Worm (Caenorhabditis elegans) whole organism, L3 larva: ENCODE measurements around the gene acp-4.

Experiments
- R02D3.7 ChIP-seq: fragments of 150-350 bp; optimal IDR thresholded peaks from 2 replicates; lab custom pipeline; 2014; ENCODE audit warnings: missing biosample characterization, missing genetic modification characterization
- ZK546.5 ChIP-seq: sonication (generic microtip); optimal IDR thresholded peaks from 2 replicates; lab custom pipeline; 2017; ENCODE audit warnings: missing biosample characterization, missing genetic modification characterization
- aly-2 ChIP-seq: fragments of 150-350 bp; optimal IDR thresholded peaks from 2 replicates; lab custom pipeline; 2014; ENCODE audit warnings: missing biosample characterization, missing genetic modification characterization
- ama-1 ChIP-seq: fragments of 150-350 bp; optimal IDR thresholded peaks from 2 replicates; lab custom pipeline; 2018
- ceh-9 ChIP-seq: sonication (generic microtip); optimal IDR thresholded peaks from 2 replicates; lab custom pipeline; 2018; ENCODE audit warnings: missing biosample characterization, missing genetic modification characterization
- daf-12 ChIP-seq: fragments of 150-350 bp; optimal IDR thresholded peaks from 2 replicates; lab custom pipeline; 2014; ENCODE audit warnings: missing biosample characterization, missing genetic modification reagents, missing genetic modification characterization
- egl-5 ChIP-seq: fragments of 150-350 bp; optimal IDR thresholded peaks from 2 replicates; lab custom pipeline; 2017; ENCODE audit warnings: missing biosample characterization, missing genetic modification reagents, missing genetic modification characterization, inconsistent platforms
- elt-1 ChIP-seq: fragments of 150-350 bp; optimal IDR thresholded peaks from 2 replicates; lab custom pipeline; 2014; ENCODE audit warnings: missing biosample characterization, missing genetic modification characterization
- elt-2 ChIP-seq: sonication (generic microtip); optimal IDR thresholded peaks from 2 replicates; lab custom pipeline; 2016; ENCODE audit warnings: missing genetic modification reagents, mild to moderate bottlenecking, missing genetic modification characterization, missing compliant biosample characterization
- elt-3 ChIP-seq, 3 experiments: fragments of 150-350 bp in 1 of 3; sonication (generic microtip) in 2 of 3; optimal IDR thresholded peaks; 2 replicates in 2 of 3; 4 replicates in 1 of 3; lab custom pipeline; 2014 to 2017; ENCODE audit warnings: missing biosample characterization in 3 of 3, missing genetic modification characterization in 3 of 3
- fkh-10 ChIP-seq: sonication (generic microtip); optimal IDR thresholded peaks from 2 replicates; lab custom pipeline; 2017; ENCODE audit warnings: missing biosample characterization, missing genetic modification reagents, missing genetic modification characterization
- fkh-2 ChIP-seq: fragments of 150-350 bp; optimal IDR thresholded peaks from 2 replicates; lab custom pipeline; 2014; ENCODE audit warnings: missing biosample characterization, missing genetic modification reagents, missing genetic modification characterization
- fos-1 ChIP-seq: fragments of 150-350 bp; optimal IDR thresholded peaks from 2 replicates; lab custom pipeline; 2014; ENCODE audit warnings: missing biosample characterization, missing genetic modification characterization
- jun-1 ChIP-seq: fragments of 150-350 bp; optimal IDR thresholded peaks from 2 replicates; lab custom pipeline; 2014; ENCODE audit warnings: missing biosample characterization, missing genetic modification reagents, missing genetic modification characterization
- lin-15B ChIP-seq: fragments of 150-350 bp; optimal IDR thresholded peaks from 2 replicates; lab custom pipeline; 2014; ENCODE audit warnings: missing biosample characterization, missing genetic modification characterization
- lin-39 ChIP-seq: fragments of 150-350 bp; optimal IDR thresholded peaks from 2 replicates; lab custom pipeline; 2018; ENCODE audit warnings: missing biosample characterization, missing genetic modification reagents, missing genetic modification characterization
- mdl-1 ChIP-seq: fragments of 150-350 bp; optimal IDR thresholded peaks from 2 replicates; lab custom pipeline; 2014; ENCODE audit warnings: missing biosample characterization, missing genetic modification characterization
- mml-1 ChIP-seq: fragments of 150-350 bp; sonication (generic microtip); optimal IDR thresholded peaks from 3 replicates; lab custom pipeline; 2014; ENCODE audit warnings: missing biosample characterization, missing genetic modification characterization
- nfya-1 ChIP-seq: sonication (generic microtip); optimal IDR thresholded peaks from 2 replicates; lab custom pipeline; 2017; ENCODE audit warnings: missing genetic modification characterization, mild to moderate bottlenecking, missing compliant biosample characterization, antibody characterized with exemption, moderate library complexity; ENCODE audit not compliant: insufficient read depth
- nhr-237 ChIP-seq: fragments of 150-350 bp; optimal IDR thresholded peaks from 2 replicates; lab custom pipeline; 2014; ENCODE audit warnings: missing biosample characterization, missing genetic modification characterization
- nhr-25 ChIP-seq: sonication (generic microtip); optimal IDR thresholded peaks from 2 replicates; lab custom pipeline; 2017; ENCODE audit warnings: missing biosample characterization, missing genetic modification characterization
- nhr-28 ChIP-seq: fragments of 150-350 bp; optimal IDR thresholded peaks from 2 replicates; lab custom pipeline; 2014; ENCODE audit warnings: missing biosample characterization, missing genetic modification characterization
- nhr-43 ChIP-seq: sonication (generic microtip); optimal IDR thresholded peaks from 2 replicates; lab custom pipeline; 2016; ENCODE audit warnings: mild to moderate bottlenecking, missing genetic modification characterization, missing compliant biosample characterization; ENCODE audit not compliant: poor library complexity, severe bottlenecking
- nhr-67 ChIP-seq: fragments of 150-350 bp; optimal IDR thresholded peaks from 2 replicates; lab custom pipeline; 2014; ENCODE audit warnings: missing biosample characterization, missing genetic modification characterization
- nhr-76 ChIP-seq: fragments of 150-350 bp; sonication (generic microtip); optimal IDR thresholded peaks from 5 replicates; lab custom pipeline; 2014; ENCODE audit warnings: missing biosample characterization, missing genetic modification characterization
- nhr-77 ChIP-seq: fragments of 150-350 bp; optimal IDR thresholded peaks from 2 replicates; lab custom pipeline; 2014; ENCODE audit warnings: missing biosample characterization, missing genetic modification characterization
- pha-4 ChIP-seq: fragments of 150-350 bp; optimal IDR thresholded peaks from 2 replicates; lab custom pipeline; 2014; ENCODE audit warnings: missing biosample characterization, missing genetic modification reagents, missing genetic modification characterization
- pqm-1 ChIP-seq: fragments of 150-350 bp; optimal IDR thresholded peaks from 2 replicates; lab custom pipeline; 2017; ENCODE audit warnings: missing biosample characterization, missing genetic modification characterization, inconsistent platforms
- sea-2 ChIP-seq: fragments of 150-350 bp; sonication (generic microtip); optimal IDR thresholded peaks from 4 replicates; lab custom pipeline; 2014; ENCODE audit warnings: missing biosample characterization, missing genetic modification reagents, missing genetic modification characterization
- skn-1 ChIP-seq: fragments of 150-350 bp; optimal IDR thresholded peaks from 2 replicates; lab custom pipeline; 2014; ENCODE audit warnings: missing biosample characterization, missing genetic modification characterization
- tbx-2 ChIP-seq: sonication (generic microtip); optimal IDR thresholded peaks from 2 replicates; lab custom pipeline; 2016; ENCODE audit warnings: mild to moderate bottlenecking, missing genetic modification characterization, missing compliant biosample characterization
- unc-62 ChIP-seq: fragments of 150-350 bp; sonication (generic microtip); optimal IDR thresholded peaks from 4 replicates; lab custom pipeline; 2014; ENCODE audit warnings: missing biosample characterization, missing genetic modification reagents, missing genetic modification characterization
- zag-1 ChIP-seq: fragments of 150-350 bp; optimal IDR thresholded peaks from 2 replicates; lab custom pipeline; 2014; ENCODE audit warnings: missing biosample characterization, missing genetic modification characterization
- ztf-4 ChIP-seq: fragments of 150-350 bp; optimal IDR thresholded peaks from 2 replicates; lab custom pipeline; 2014; ENCODE audit warnings: missing biosample characterization, missing genetic modification characterization

The acp-4 gene

DNA sequence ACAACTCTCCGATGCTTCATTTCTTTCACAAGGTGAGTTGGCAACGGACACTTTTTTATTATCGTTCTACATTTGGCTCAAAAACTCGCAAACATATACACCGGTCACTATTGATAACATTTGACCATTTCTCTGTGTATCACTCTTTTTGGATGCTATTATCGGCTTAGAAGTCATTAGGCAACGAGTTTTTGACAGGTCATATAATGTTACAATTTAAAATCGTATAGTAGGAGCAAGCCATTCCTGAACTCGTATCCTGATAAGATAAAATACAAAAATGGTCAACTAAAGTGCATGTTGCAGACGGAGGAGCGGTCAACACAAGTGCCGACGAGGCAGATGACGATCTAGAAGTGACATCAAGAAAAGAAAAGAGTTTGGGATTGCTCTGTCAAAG lies 22.0 kb downstream of the acp-4 start:
- no peak for TF ChIP-seq unc-62 (GFP tag; lab: Kevin White, UChicago)
- TF ChIP-seq pha-4 = peak; percentile 21
- TF ChIP-seq elt-2 (tag; lab: Kevin White, UChicago) = peak; percentile 33
- peak; percentile 70 for TF ChIP-seq pqm-1 (tag; lab: Kevin White, UChicago)
- TF ChIP-seq sea-2 (GFP tag; lab: Kevin White, UChicago) = no peak

ce11 chrII:8412061-8412721 lies 22.7 kb downstream of the acp-4 start, which contains the start of gene efl-3:
Gene efl-3, plus strand, starts transcription at chrII:8412671.
- TF ChIP-seq nhr-237 (tag; lab: Kevin White, UChicago) (no peak), nhr-77 (tag; lab: Kevin White, UChicago) (no peak), skn-1 (tag; lab: Kevin White, UChicago) (no peak), pqm-1 (tag; lab: Kevin White, UChicago) (peak; percentile 16), ZK546.5 (no peak), ceh-9 (tag; lab: Kevin White, UChicago) (no peak), ama-1 (lab: Kevin White, UChicago) (no peak), elt-2 (tag; lab: Kevin White, UChicago) (peak; percentile 37)

DNA sequence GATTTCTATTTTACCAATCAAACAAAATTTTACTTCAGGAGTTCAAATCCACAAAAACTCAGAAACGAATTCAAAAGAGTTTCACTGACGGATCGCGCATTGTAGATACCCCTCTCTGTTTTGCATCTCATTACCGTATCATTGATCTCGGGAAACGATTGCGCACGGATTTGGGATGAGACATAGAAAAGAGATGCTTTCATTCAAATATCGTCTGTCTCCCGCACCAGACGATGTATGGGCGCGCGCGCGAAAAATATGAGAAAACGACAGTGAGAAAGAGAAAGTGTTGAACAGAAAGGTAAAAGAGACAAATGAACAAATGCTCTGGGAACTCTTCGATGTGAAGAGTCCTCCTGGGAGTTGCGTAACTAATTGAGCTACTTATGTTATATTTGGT lies 23.9 kb downstream of the acp-4 start:
- TF ChIP-seq nhr-67 (tag; lab: Kevin White, UChicago) (no peak), lin-39 (tag; lab: Kevin White, UChicago) (no peak)

ce11 chrII:8409538-8409937 lies 25.4 kb downstream of the acp-4 start:
- TF ChIP-seq fos-1 = no peak
- TF ChIP-seq mdl-1 = no peak
- TF ChIP-seq unc-62 (GFP tag; lab: Kevin White, UChicago) = no peak
- no peak for TF ChIP-seq elt-1
- no peak for TF ChIP-seq elt-3 (tag; optimal IDR thresholded peaks at IDR 0.05; lab: Kevin White, UChicago)
- peak; percentile 50 for TF ChIP-seq nhr-25 (tag; lab: Kevin White, UChicago)
- peak; percentile 64 for TF ChIP-seq lin-39 (tag; lab: Kevin White, UChicago)
- no peak for TF ChIP-seq nhr-76 (tag; lab: Kevin White, UChicago)
- TF ChIP-seq fkh-10 (GFP tag; lab: Kevin White, UChicago) = no peak
- TF ChIP-seq, all 47 proteins: peak for 2

ce11 chrII:8407491-8407890 lies 27.4 kb downstream of the acp-4 start, which contains the start of gene sra-13:
Gene sra-13, plus strand, starts transcription at chrII:8407685.
- TF ChIP-seq fos-1 = no peak
- TF ChIP-seq aly-2 (tag; lab: Kevin White, UChicago) = no peak
- TF ChIP-seq nhr-28 (tag; lab: Kevin White, UChicago) = no peak
- TF ChIP-seq R02D3.7 (tag; lab: Kevin White, UChicago) = no peak
- no peak for TF ChIP-seq fkh-10 (GFP tag; lab: Kevin White, UChicago)
- TF ChIP-seq nfya-1 (tag; lab: Kevin White, UChicago) = no peak
- TF ChIP-seq nhr-25 (tag; lab: Kevin White, UChicago) = no peak
- TF ChIP-seq mdl-1 = no peak
- TF ChIP-seq pha-4 = no peak
- no peak for TF ChIP-seq jun-1 (tag; lab: Kevin White, UChicago)
- TF ChIP-seq, all 47 proteins: peak for 0

DNA sequence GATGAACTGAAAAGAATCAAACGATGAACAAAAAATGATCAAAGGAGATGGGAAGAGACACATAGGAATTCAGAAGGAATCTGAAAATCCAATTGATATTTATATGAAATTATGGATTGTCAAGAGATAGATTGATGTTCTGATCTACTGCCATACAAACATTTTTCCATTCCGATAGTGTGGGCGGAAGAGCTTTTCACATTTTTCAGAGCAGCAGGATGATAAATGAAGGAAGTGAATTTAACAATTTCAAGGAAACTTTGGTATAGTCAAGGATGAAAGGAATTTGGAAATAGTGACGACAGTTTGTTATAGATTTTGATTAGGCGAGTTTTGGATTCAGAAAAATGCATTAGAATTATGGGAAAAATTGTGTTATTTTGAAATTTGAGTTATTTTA lies 29.6 kb downstream of the acp-4 start, which contains the start of gene ubc-24:
ubc-24 (plus strand) TSS at position 301 of the 400 bp plus-strand sequence.
- TF ChIP-seq lin-39 (tag; lab: Kevin White, UChicago) (no peak), ztf-4 (tag; lab: Kevin White, UChicago) (no peak), zag-1 (tag; lab: Kevin White, UChicago) (no peak), jun-1 (tag; lab: Kevin White, UChicago) (no peak), fkh-2 (no peak), aly-2 (tag; lab: Kevin White, UChicago) (no peak), egl-5 (no peak), nhr-43 (tag; lab: Kevin White, UChicago) (no peak), fos-1 (no peak), elt-2 (tag; lab: Kevin White, UChicago) (no peak), ZK546.5 (no peak), pqm-1 (tag; lab: Kevin White, UChicago) (no peak), tbx-2 (no peak), lin-15B (tag; lab: Kevin White, UChicago) (no peak), nhr-67 (tag; lab: Kevin White, UChicago) (no peak), daf-12 (tag; lab: Kevin White, UChicago) (no peak), mml-1 (tag; lab: Kevin White, UChicago) (no peak), elt-1 (no peak), mdl-1 (no peak)
